Fruit fly (Drosophila melanogaster) Kc167 (cell line): Measurements from ENCODE around the gene CG9747.

Experiments used
- Myc ChIP-seq: fragments of >200 bp; optimal IDR thresholded peaks from 2 replicates; lab custom pipeline; 2017; ENCODE audit warnings: missing external identifiers
- Sin3A ChIP-seq: fragments of >200 bp; optimal IDR thresholded peaks from 2 replicates; lab custom pipeline; 2018; ENCODE audit warnings: missing external identifiers
- psq ChIP-seq: fragments of >200 bp; optimal IDR thresholded peaks from 2 replicates; lab custom pipeline; 2017; ENCODE audit warnings: missing external identifiers
- ttk ChIP-seq: sonication (Bioruptor generic); optimal IDR thresholded peaks from 2 replicates; lab custom pipeline; 2017; ENCODE audit warnings: missing external identifiers

dm6 chr3R:30193826-30194225 lies 2.8 kb upstream of the CG9747 start:
- TF ChIP-seq Sin3A (lab: Kevin White, UChicago) (no peak), psq (lab: Kevin White, UChicago) (no peak), Myc (no peak), ttk (no peak)
